Fruit fly (Drosophila melanogaster) whole organism, pupa: ENCODE measurements around the gene CG14742.

ENCODE experiments used
- CG10348 ChIP-seq: fragments of 200-800 bp; sonication (Bioruptor generic); IDR thresholded peaks from 2 replicates; pipeline ENCODE4 v1.3.6; 2022; ENCODE audit warnings: missing biosample characterization, missing genetic modification characterization
- CG12605 ChIP-seq: fragments of 200-800 bp; sonication (Bioruptor generic); IDR thresholded peaks from 2 replicates; pipeline ENCODE4 v1.3.6; 2022; ENCODE audit warnings: missing biosample characterization, missing genetic modification characterization
- CG15710 ChIP-seq: fragments of 200-800 bp; sonication (Bioruptor generic); optimal IDR thresholded peaks from 2 replicates; lab custom pipeline; 2018; ENCODE audit warnings: missing biosample characterization, mild to moderate bottlenecking, missing genetic modification characterization, moderate library complexity
- CG32121 ChIP-seq: fragments of 200-800 bp; sonication (Bioruptor generic); IDR thresholded peaks from 2 replicates; pipeline ENCODE4 v1.3.6; 2022; ENCODE audit warnings: missing biosample characterization, missing genetic modification characterization
- CG8301 ChIP-seq: fragments of 200-800 bp; sonication (Bioruptor generic); optimal IDR thresholded peaks from 2 replicates; lab custom pipeline; 2018; ENCODE audit warnings: missing biosample characterization, mild to moderate bottlenecking, missing genetic modification characterization
- EcR ChIP-seq: fragments of 200-800 bp; sonication (Bioruptor generic); optimal IDR thresholded peaks from 3 replicates; lab custom pipeline; 2019; ENCODE audit warnings: missing biosample characterization, missing genetic modification characterization, mild to moderate bottlenecking, moderate library complexity, missing genetic modification reagents
- Pif1A ChIP-seq: fragments of 200-800 bp; sonication (Bioruptor generic); optimal IDR thresholded peaks from 3 replicates; lab custom pipeline; 2016; ENCODE audit warnings: missing biosample characterization, missing genetic modification characterization
- Snoo ChIP-seq: fragments of 200-800 bp; sonication (Bioruptor generic); optimal IDR thresholded peaks from 3 replicates; lab custom pipeline; 2017; ENCODE audit warnings: missing biosample characterization, mild to moderate bottlenecking, missing genetic modification characterization, inconsistent platforms
- gl ChIP-seq: fragments of 200-800 bp; sonication (Bioruptor generic); optimal IDR thresholded peaks from 2 replicates; lab custom pipeline; 2018; ENCODE audit warnings: missing biosample characterization, mild to moderate bottlenecking, missing genetic modification characterization

DNA sequence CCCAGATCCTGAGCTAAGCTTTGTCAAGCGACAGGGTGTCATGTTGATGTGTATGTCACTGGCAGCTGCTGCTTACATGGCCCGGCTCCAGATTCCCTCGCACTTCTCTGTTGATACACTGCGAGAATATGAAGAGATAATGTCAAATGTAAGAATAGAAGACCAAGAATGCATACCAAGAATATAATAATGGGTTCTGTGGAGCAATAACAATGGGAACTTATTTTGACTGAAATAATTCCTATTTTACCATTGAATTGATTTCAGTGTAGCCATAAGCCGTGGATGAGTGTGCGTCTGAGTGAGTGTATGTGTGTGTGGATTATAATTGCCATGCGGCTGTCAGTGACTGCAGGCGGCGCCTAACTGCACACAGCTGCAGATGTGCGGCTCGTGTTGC, 18.2 kb upstream of the CG14742 start:
- TF ChIP-seq CG10348 (GFP tag; lab: Robert Waterston, UW), result no peak
- no peak for TF ChIP-seq Snoo (tag; lab: Kevin White, UChicago)
- no peak for TF ChIP-seq CG12605 (GFP tag; lab: Robert Waterston, UW)
- no peak for TF ChIP-seq gl (tag; lab: Kevin White, UChicago)
- TF ChIP-seq CG8301 (tag; lab: Kevin White, UChicago), result no peak
- no peak for TF ChIP-seq EcR (GFP tag; lab: Kevin White, UChicago)
- no peak for TF ChIP-seq CG32121 (GFP tag; lab: Robert Waterston, UW)
- TF ChIP-seq Pif1A (GFP tag; lab: Kevin White, UChicago), result peak; percentile 8
- TF ChIP-seq CG15710 (tag; lab: Kevin White, UChicago), result peak; percentile 55
